Fruit fly (Drosophila melanogaster): ENCODE measurements around the gene Zyx.

Gene Zyx

dm6 chr4:1025101-1025500, 39.7 kb downstream of the Zyx start:
- no peak for TF ChIP-seq N (GFP tag; optimal IDR thresholded peaks at IDR 0.05)
- no peak for TF ChIP-seq Mio (GFP tag; optimal IDR thresholded peaks at IDR 0.05)
- no peak for TF ChIP-seq Jra (GFP tag; optimal IDR thresholded peaks at IDR 0.05)
- no peak for TF ChIP-seq rgr (GFP tag; optimal IDR thresholded peaks at IDR 0.05)

DNA sequence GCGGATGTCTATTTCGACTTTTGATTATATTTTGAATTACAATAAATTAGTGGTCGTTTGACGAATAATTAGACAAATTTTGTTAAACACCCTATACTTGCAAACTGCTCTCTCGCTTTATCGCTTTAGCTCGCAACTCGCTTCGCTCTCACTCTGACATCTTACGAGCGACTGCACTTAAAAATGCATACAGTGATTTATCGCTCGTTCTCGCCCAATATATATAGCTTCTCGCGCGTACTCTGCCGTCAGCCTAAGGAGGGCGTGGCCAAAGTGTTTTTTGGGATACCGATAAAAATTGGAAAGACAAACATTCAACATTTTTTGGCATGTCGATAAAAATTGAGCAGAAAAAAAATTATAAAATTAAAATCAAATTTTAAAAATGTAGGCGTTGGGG, 56.4 kb downstream of the Zyx start:
- TF ChIP-seq foxo (GFP tag; optimal IDR thresholded peaks at IDR 0.05), result no peak
- no peak for TF ChIP-seq Dif (GFP tag; optimal IDR thresholded peaks at IDR 0.05; ENCODE audit: partially characterized antibody)
- TF ChIP-seq Hr83 (GFP tag; optimal IDR thresholded peaks at IDR 0.05; ENCODE audit: poor library complexity, severe bottlenecking), result no peak
- no peak for TF ChIP-seq tai (GFP tag; optimal IDR thresholded peaks at IDR 0.05)
- TF ChIP-seq sage (GFP tag; optimal IDR thresholded peaks at IDR 0.05), result no peak
